Worm (Caenorhabditis elegans): Measurements from ENCODE around the gene F32G8.2.

DNA sequence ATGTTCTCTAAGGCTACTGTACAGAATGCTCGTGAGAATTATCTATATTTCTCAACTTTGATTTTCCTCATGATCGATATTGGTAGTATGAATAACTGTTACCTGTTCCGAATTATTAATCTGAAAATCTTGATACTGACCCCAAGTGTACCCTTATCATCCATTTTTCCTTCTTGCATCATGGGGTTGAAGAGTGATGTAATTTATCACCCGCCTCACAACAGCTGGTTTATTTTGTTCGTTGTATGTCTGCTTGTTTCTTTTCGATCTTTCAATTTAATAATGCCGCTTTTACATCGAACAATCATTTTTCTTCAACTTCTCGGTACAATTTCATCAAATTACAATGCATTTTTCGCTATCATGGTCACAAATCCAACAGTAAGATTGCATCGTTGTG lies 41.0 kb upstream of the F32G8.2 start, which contains the start of gene C35A5.6:
- TF ChIP-seq C08G9.2 (tag; optimal IDR thresholded peaks at IDR 0.05) (no peak), ceh-9 (tag; optimal IDR thresholded peaks at IDR 0.05) (no peak), dve-1 (tag; optimal IDR thresholded peaks at IDR 0.05) (no peak), nfya-1 (tag; optimal IDR thresholded peaks at IDR 0.05) (no peak), ceh-22 (tag; optimal IDR thresholded peaks at IDR 0.05) (no peak), hlh-8 (tag; optimal IDR thresholded peaks at IDR 0.05) (no peak), odd-2 (tag; optimal IDR thresholded peaks at IDR 0.05) (no peak), fkh-10 (GFP tag; optimal IDR thresholded peaks at IDR 0.05) (no peak), nhr-232 (tag; optimal IDR thresholded peaks at IDR 0.05) (no peak), ahr-1 (tag; optimal IDR thresholded peaks at IDR 0.05) (no peak), fkh-6 (tag; optimal IDR thresholded peaks at IDR 0.05) (no peak), tbx-2 (tag; optimal IDR thresholded peaks at IDR 0.05) (no peak)

Data from whole organism, late embryonic.